Worm (Caenorhabditis elegans) whole organism, mixed stage, embryonic: ENCODE results near the gene lpd-9.

ENCODE experiments used
- M03D4.4 ChIP-seq: sonication (generic microtip); optimal IDR thresholded peaks from 2 replicates; lab custom pipeline; 2017; ENCODE audit warnings: mild to moderate bottlenecking, missing genetic modification characterization, missing compliant biosample characterization
- bed-3 ChIP-seq: fragments of 200-800 bp; sonication (Bioruptor generic); optimal IDR thresholded peaks from 3 replicates; lab custom pipeline; 2018; ENCODE audit warnings: mild to moderate bottlenecking, missing genetic modification characterization, moderate library complexity, missing compliant biosample characterization
- ceh-39 ChIP-seq: fragments of 150-350 bp; optimal IDR thresholded peaks from 2 replicates; lab custom pipeline; 2014; ENCODE audit warnings: missing biosample characterization, missing genetic modification characterization
- ceh-43 ChIP-seq: fragments of 200-800 bp; sonication (Bioruptor generic); optimal IDR thresholded peaks from 2 replicates; lab custom pipeline; 2018; ENCODE audit warnings: mild to moderate bottlenecking, missing genetic modification characterization, moderate library complexity, missing compliant biosample characterization
- ces-1 ChIP-seq: fragments of 150-350 bp; optimal IDR thresholded peaks from 2 replicates; lab custom pipeline; 2014; ENCODE audit warnings: missing biosample characterization, missing genetic modification reagents, missing genetic modification characterization
- cnd-1 ChIP-seq: fragments of 200-800 bp; sonication (Bioruptor generic); optimal IDR thresholded peaks from 2 replicates; lab custom pipeline; 2018; ENCODE audit warnings: mild to moderate bottlenecking, missing genetic modification characterization, missing compliant biosample characterization
- elt-1 ChIP-seq: sonication (generic microtip); optimal IDR thresholded peaks from 2 replicates; lab custom pipeline; 2017; ENCODE audit warnings: missing genetic modification characterization, mild to moderate bottlenecking, missing compliant biosample characterization, antibody characterized with exemption, moderate library complexity, borderline replicate concordance; ENCODE audit not compliant: insufficient read depth
- elt-3 ChIP-seq: fragments of 150-350 bp; optimal IDR thresholded peaks from 2 replicates; lab custom pipeline; 2014; ENCODE audit warnings: missing biosample characterization, missing genetic modification characterization
- flh-1 ChIP-seq: fragments of 200-800 bp; sonication (Bioruptor generic); optimal IDR thresholded peaks from 2 replicates; lab custom pipeline; 2018; ENCODE audit warnings: mild to moderate bottlenecking, missing genetic modification characterization, moderate library complexity, missing compliant biosample characterization
- ham-2 ChIP-seq: fragments of 200-800 bp; sonication (Bioruptor generic); optimal IDR thresholded peaks from 2 replicates; lab custom pipeline; 2018; ENCODE audit warnings: mild to moderate bottlenecking, missing genetic modification characterization, missing compliant biosample characterization
- hlh-1 ChIP-seq: fragments of 150-350 bp; optimal IDR thresholded peaks from 2 replicates; lab custom pipeline; 2014; ENCODE audit warnings: missing biosample characterization, missing genetic modification reagents, missing genetic modification characterization
- lin-13 ChIP-seq: fragments of 150-350 bp; optimal IDR thresholded peaks from 2 replicates; lab custom pipeline; 2014; ENCODE audit warnings: missing biosample characterization, missing genetic modification characterization
- lin-32 ChIP-seq: fragments of 200-800 bp; sonication (Bioruptor generic); optimal IDR thresholded peaks from 2 replicates; lab custom pipeline; 2018; ENCODE audit warnings: mild to moderate bottlenecking, missing genetic modification characterization, missing compliant biosample characterization
- lsy-2 ChIP-seq: fragments of 150-350 bp; optimal IDR thresholded peaks from 2 replicates; lab custom pipeline; 2014; ENCODE audit warnings: missing biosample characterization, missing genetic modification characterization
- mab-5 ChIP-seq: fragments of 150-350 bp; optimal IDR thresholded peaks from 2 replicates; lab custom pipeline; 2014; ENCODE audit warnings: missing biosample characterization, missing genetic modification characterization
- mep-1 ChIP-seq: fragments of 150-350 bp; optimal IDR thresholded peaks from 2 replicates; lab custom pipeline; 2017; ENCODE audit warnings: missing biosample characterization, missing genetic modification reagents, missing genetic modification characterization, inconsistent platforms
- mls-2 ChIP-seq: sonication (generic microtip); optimal IDR thresholded peaks from 2 replicates; lab custom pipeline; 2016; ENCODE audit warnings: mild to moderate bottlenecking, missing genetic modification characterization, moderate library complexity, missing compliant biosample characterization
- nhr-12 ChIP-seq: fragments of 150-350 bp; optimal IDR thresholded peaks from 2 replicates; lab custom pipeline; 2014; ENCODE audit warnings: missing biosample characterization, missing genetic modification characterization
- nhr-2 ChIP-seq: fragments of 150-350 bp; optimal IDR thresholded peaks from 2 replicates; lab custom pipeline; 2014; ENCODE audit warnings: missing biosample characterization, missing genetic modification characterization
- nhr-76 ChIP-seq: sonication (generic microtip); optimal IDR thresholded peaks from 2 replicates; lab custom pipeline; 2017; ENCODE audit warnings: missing biosample characterization, missing genetic modification characterization
- pha-4 ChIP-seq: fragments of 150-350 bp; optimal IDR thresholded peaks from 2 replicates; lab custom pipeline; 2018; ENCODE audit warnings: missing biosample characterization, missing genetic modification reagents, missing genetic modification characterization
- sem-2 ChIP-seq: fragments of 200-800 bp; sonication (Bioruptor generic); optimal IDR thresholded peaks from 2 replicates; lab custom pipeline; 2018; ENCODE audit warnings: mild to moderate bottlenecking, missing genetic modification characterization, missing compliant biosample characterization
- snpc-4 ChIP-seq: fragments of 150-350 bp; optimal IDR thresholded peaks from 2 replicates; lab custom pipeline; 2014; ENCODE audit warnings: missing biosample characterization, missing genetic modification characterization
- sptf-1 ChIP-seq: sonication (generic microtip); optimal IDR thresholded peaks from 2 replicates; lab custom pipeline; 2017; ENCODE audit warnings: mild to moderate bottlenecking, missing genetic modification characterization, moderate library complexity, missing compliant biosample characterization
- tbx-8 ChIP-seq: fragments of 200-800 bp; sonication (Bioruptor generic); optimal IDR thresholded peaks from 2 replicates; lab custom pipeline; 2018; ENCODE audit warnings: mild to moderate bottlenecking, missing genetic modification characterization, moderate library complexity, missing compliant biosample characterization
- unc-120 ChIP-seq: sonication (generic microtip); optimal IDR thresholded peaks from 2 replicates; lab custom pipeline; 2017; ENCODE audit warnings: missing genetic modification characterization, missing compliant biosample characterization; ENCODE audit not compliant: poor library complexity, severe bottlenecking
- unc-39 ChIP-seq: fragments of 150-350 bp; optimal IDR thresholded peaks from 2 replicates; lab custom pipeline; 2014; ENCODE audit warnings: missing biosample characterization, missing genetic modification characterization
- unc-62 ChIP-seq: fragments of 150-350 bp; optimal IDR thresholded peaks from 2 replicates; lab custom pipeline; 2014; ENCODE audit warnings: missing biosample characterization, missing genetic modification reagents, missing genetic modification characterization
- zip-8 ChIP-seq: fragments of 150-350 bp; optimal IDR thresholded peaks from 2 replicates; lab custom pipeline; 2014; ENCODE audit warnings: missing biosample characterization, missing genetic modification characterization

The lpd-9 gene

ce11 chrV:10546749-10547148 lies 32.4 kb upstream of the lpd-9 start, which contains the start of gene F25D1.5:
TSS of gene F25D1.5 (minus strand) at chrV:10546783.
- TF ChIP-seq ham-2 (GFP tag; lab: Kevin White, UChicago) (no peak), snpc-4 (tag; lab: Kevin White, UChicago) (no peak), flh-1 (no peak), pha-4 (tag; lab: Kevin White, UChicago) (no peak), nhr-12 (tag; lab: Kevin White, UChicago) (no peak), hlh-1 (tag; lab: Kevin White, UChicago) (no peak), lin-13 (tag; lab: Kevin White, UChicago) (no peak), lsy-2 (tag; lab: Kevin White, UChicago) (no peak), nhr-2 (tag; lab: Kevin White, UChicago) (no peak), elt-1 (no peak), cnd-1 (tag; lab: Kevin White, UChicago) (no peak), M03D4.4 (tag; lab: Kevin White, UChicago) (no peak), elt-3 (no peak), sem-2 (GFP tag; lab: Kevin White, UChicago) (no peak), sptf-1 (tag; lab: Kevin White, UChicago) (no peak), mep-1 (tag; lab: Kevin White, UChicago) (no peak), ceh-39 (tag; lab: Kevin White, UChicago) (no peak)

ce11 chrV:10548981-10549380 lies 30.1 kb upstream of the lpd-9 start, which contains the start of gene srd-34:
TSS of gene srd-34 (minus strand) at chrV:10549081.
- TF ChIP-seq unc-62 (GFP tag; lab: Kevin White, UChicago) (no peak), elt-3 (no peak), snpc-4 (tag; lab: Kevin White, UChicago) (no peak), tbx-8 (GFP tag; lab: Kevin White, UChicago) (no peak), mep-1 (tag; lab: Kevin White, UChicago) (no peak), sem-2 (GFP tag; lab: Kevin White, UChicago) (no peak), lin-32 (GFP tag; lab: Kevin White, UChicago) (no peak), bed-3 (no peak), ceh-39 (tag; lab: Kevin White, UChicago) (no peak), nhr-2 (tag; lab: Kevin White, UChicago) (no peak), nhr-76 (tag; lab: Kevin White, UChicago) (no peak), lsy-2 (tag; lab: Kevin White, UChicago) (no peak)

DNA sequence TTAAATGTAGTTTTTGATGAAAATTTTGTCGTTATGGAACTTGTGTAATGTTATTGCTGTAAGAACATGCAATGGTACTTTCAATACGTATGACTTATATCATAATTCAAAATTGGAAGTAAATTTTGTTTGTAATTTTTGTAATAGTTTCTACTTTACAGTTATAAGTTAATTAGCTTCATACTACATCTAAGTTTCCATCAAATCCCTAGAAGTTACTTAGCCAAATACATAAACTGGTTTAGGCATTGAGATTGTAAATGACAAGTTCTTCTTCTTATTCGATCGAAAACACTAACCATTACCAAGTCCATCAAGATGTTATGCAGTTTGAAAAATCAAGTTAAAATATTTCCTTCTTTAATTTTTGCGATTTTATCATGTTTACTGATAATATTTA lies 29.4 kb upstream of the lpd-9 start, which contains the start of gene F32G8.2:
F32G8.2 (plus strand) TSS at position 301 of the 400 bp plus-strand sequence.
- TF ChIP-seq ces-1 (GFP tag; lab: Kevin White, UChicago) (no peak), unc-39 (no peak), mls-2 (no peak), flh-1 (no peak), zip-8 (tag; lab: Kevin White, UChicago) (no peak), ceh-43 (GFP tag; lab: Kevin White, UChicago) (no peak), pha-4 (tag; lab: Kevin White, UChicago) (no peak)

DNA sequence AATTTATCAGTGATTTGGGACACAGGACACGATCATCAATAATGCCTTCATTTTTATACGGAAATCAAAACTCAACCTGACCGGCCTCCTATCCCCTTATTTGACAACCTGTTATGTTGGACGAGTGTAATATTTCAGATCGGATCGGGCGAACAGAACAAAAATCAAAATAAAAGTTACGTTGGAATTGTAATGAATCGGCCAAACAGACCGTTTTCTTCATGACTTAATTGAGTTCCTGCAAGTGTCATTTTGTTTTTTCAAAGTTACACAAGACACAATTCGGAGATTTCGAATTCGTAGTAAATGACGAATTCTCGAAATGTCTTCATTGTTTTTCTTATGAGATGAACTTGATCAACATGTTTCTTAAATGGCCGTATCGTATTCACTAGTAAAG lies 23.9 kb upstream of the lpd-9 start, which contains the start of gene F32G8.3:
F32G8.3 (minus strand) TSS at position 101 of the 400 bp plus-strand sequence.
- no peak for TF ChIP-seq nhr-12 (tag; lab: Kevin White, UChicago)
- TF ChIP-seq nhr-76 (tag; lab: Kevin White, UChicago), result no peak
- no peak for TF ChIP-seq mab-5 (tag; lab: Kevin White, UChicago)
- TF ChIP-seq ces-1 (GFP tag; lab: Kevin White, UChicago), result no peak
- no peak for TF ChIP-seq hlh-1 (tag; lab: Kevin White, UChicago)
- TF ChIP-seq, all 35 proteins: peak for 0

DNA sequence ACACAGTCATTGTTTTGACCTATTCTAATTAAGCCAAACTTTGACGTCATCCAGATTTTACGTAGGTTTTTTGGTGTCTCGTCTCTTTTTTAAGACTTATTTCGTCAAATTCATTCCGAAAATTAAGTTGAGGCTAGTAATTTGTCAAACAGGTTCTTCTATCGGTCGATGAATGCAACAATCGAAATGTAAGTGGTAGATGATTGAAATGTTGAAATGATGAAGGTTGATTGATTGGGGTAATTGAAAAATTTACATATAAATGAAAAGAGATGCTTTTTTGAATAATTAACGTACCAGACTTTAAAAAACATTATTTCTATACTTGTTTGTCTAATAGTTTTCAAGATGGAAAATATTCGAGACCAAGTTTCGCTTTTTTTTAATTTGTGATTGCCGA lies 22.7 kb upstream of the lpd-9 start:
- TF ChIP-seq elt-3, result no peak
- no peak for TF ChIP-seq zip-8 (tag; lab: Kevin White, UChicago)
- TF ChIP-seq cnd-1 (tag; lab: Kevin White, UChicago), result no peak
- no peak for TF ChIP-seq lin-13 (tag; lab: Kevin White, UChicago)
- TF ChIP-seq nhr-12 (tag; lab: Kevin White, UChicago), result no peak
- no peak for TF ChIP-seq unc-120 (tag; lab: Kevin White, UChicago)
- TF ChIP-seq nhr-2 (tag; lab: Kevin White, UChicago), result no peak
- TF ChIP-seq M03D4.4 (tag; lab: Kevin White, UChicago), result no peak
- TF ChIP-seq snpc-4 (tag; lab: Kevin White, UChicago), result no peak
- no peak for TF ChIP-seq tbx-8 (GFP tag; lab: Kevin White, UChicago)
